Worm (Caenorhabditis elegans) whole organism, mixed stage, embryonic: Measurements from ENCODE around the gene ttr-27.

Source experiments
- ces-1 ChIP-seq: fragments of 150-350 bp; optimal IDR thresholded peaks from 2 replicates; lab custom pipeline; 2014; ENCODE audit warnings: missing biosample characterization, missing genetic modification reagents, missing genetic modification characterization
- elt-3 ChIP-seq: fragments of 150-350 bp; optimal IDR thresholded peaks from 2 replicates; lab custom pipeline; 2014; ENCODE audit warnings: missing biosample characterization, missing genetic modification characterization
- mep-1 ChIP-seq: fragments of 150-350 bp; optimal IDR thresholded peaks from 2 replicates; lab custom pipeline; 2017; ENCODE audit warnings: missing biosample characterization, missing genetic modification reagents, missing genetic modification characterization, inconsistent platforms
- nhr-12 ChIP-seq: fragments of 150-350 bp; optimal IDR thresholded peaks from 2 replicates; lab custom pipeline; 2014; ENCODE audit warnings: missing biosample characterization, missing genetic modification characterization
- nhr-2 ChIP-seq: fragments of 150-350 bp; optimal IDR thresholded peaks from 2 replicates; lab custom pipeline; 2014; ENCODE audit warnings: missing biosample characterization, missing genetic modification characterization
- nhr-237 ChIP-seq: fragments of 150-350 bp; optimal IDR thresholded peaks from 2 replicates; lab custom pipeline; 2014; ENCODE audit warnings: missing biosample characterization, missing genetic modification characterization
- snpc-4 ChIP-seq: fragments of 150-350 bp; optimal IDR thresholded peaks from 2 replicates; lab custom pipeline; 2014; ENCODE audit warnings: missing biosample characterization, missing genetic modification characterization
- unc-39 ChIP-seq: fragments of 150-350 bp; optimal IDR thresholded peaks from 2 replicates; lab custom pipeline; 2014; ENCODE audit warnings: missing biosample characterization, missing genetic modification characterization
- ztf-11 ChIP-seq: fragments of 150-350 bp; optimal IDR thresholded peaks from 2 replicates; lab custom pipeline; 2014; ENCODE audit warnings: missing biosample characterization, missing genetic modification characterization

- no peak for TF ChIP-seq elt-3 (tag; lab: Kevin White, UChicago)
- no peak for TF ChIP-seq mep-1 (tag; lab: Kevin White, UChicago)
- TF ChIP-seq snpc-4 (tag; lab: Kevin White, UChicago) = no peak
- TF ChIP-seq nhr-12 (tag; lab: Kevin White, UChicago) = no peak
- TF ChIP-seq ztf-11 (tag; lab: Kevin White, UChicago) = no peak
- no peak for TF ChIP-seq nhr-237 (tag; lab: Kevin White, UChicago)
- no peak for TF ChIP-seq unc-39 (tag; lab: Kevin White, UChicago)
- TF ChIP-seq ces-1 = no peak
- TF ChIP-seq nhr-2 (tag; lab: Kevin White, UChicago) = no peak
These were observed 15.8 kb upstream of the ttr-27 start, which contains the start of gene lipl-1 for ce11 chrV:12919705-12920104.
